Worm (Caenorhabditis elegans) whole organism, late embryonic: Measurements from ENCODE around the gene msp-74.

ENCODE experiments used
- ceh-24 ChIP-seq: sonication (generic microtip); optimal IDR thresholded peaks from 2 replicates; lab custom pipeline; 2016; ENCODE audit warnings: mild to moderate bottlenecking, missing genetic modification characterization, missing compliant biosample characterization
- ceh-30 ChIP-seq: fragments of 150-350 bp; optimal IDR thresholded peaks from 2 replicates; lab custom pipeline; 2014; ENCODE audit warnings: missing biosample characterization, missing genetic modification characterization
- ceh-31 ChIP-seq: sonication (generic microtip); optimal IDR thresholded peaks from 2 replicates; lab custom pipeline; 2016; ENCODE audit warnings: missing genetic modification characterization, missing compliant biosample characterization
- ceh-45 ChIP-seq: fragments of 200-800 bp; sonication (Bioruptor generic); IDR thresholded peaks from 2 replicates; pipeline ENCODE4 v1.3.6; 2022; ENCODE audit warnings: missing genetic modification reagents, missing genetic modification characterization, missing compliant biosample characterization
- che-1 ChIP-seq: sonication (generic microtip); optimal IDR thresholded peaks from 2 replicates; lab custom pipeline; 2016; ENCODE audit warnings: mild to moderate bottlenecking, missing genetic modification characterization, missing compliant biosample characterization
- dmd-4 ChIP-seq: sonication (generic microtip); optimal IDR thresholded peaks from 2 replicates; lab custom pipeline; 2016; ENCODE audit warnings: borderline replicate concordance, missing genetic modification characterization, missing compliant biosample characterization
- fkh-6 ChIP-seq: sonication (generic microtip); optimal IDR thresholded peaks from 2 replicates; lab custom pipeline; 2016; ENCODE audit warnings: missing genetic modification characterization, missing compliant biosample characterization
- gmeb-2 ChIP-seq: sonication (generic microtip); optimal IDR thresholded peaks from 2 replicates; lab custom pipeline; 2016; ENCODE audit warnings: missing genetic modification characterization, inconsistent platforms, missing compliant biosample characterization
- lim-6 ChIP-seq: sonication (generic microtip); optimal IDR thresholded peaks from 2 replicates; lab custom pipeline; 2016; ENCODE audit warnings: missing genetic modification characterization, missing compliant biosample characterization
- lin-11 ChIP-seq: fragments of 200-800 bp; sonication (Bioruptor generic); optimal IDR thresholded peaks from 2 replicates; lab custom pipeline; 2018; ENCODE audit warnings: mild to moderate bottlenecking, missing genetic modification characterization, missing compliant biosample characterization
- nhr-11 ChIP-seq: fragments of 150-350 bp; optimal IDR thresholded peaks from 2 replicates; lab custom pipeline; 2014; ENCODE audit warnings: missing biosample characterization, missing genetic modification characterization
- npax-4 ChIP-seq: sonication (generic microtip); optimal IDR thresholded peaks from 2 replicates; lab custom pipeline; 2016; ENCODE audit warnings: missing genetic modification characterization, missing compliant biosample characterization
- odd-2 ChIP-seq: sonication (generic microtip); optimal IDR thresholded peaks from 2 replicates; lab custom pipeline; 2017; ENCODE audit warnings: antibody characterized with exemption, mild to moderate bottlenecking, missing genetic modification characterization, missing compliant biosample characterization
- pag-3 ChIP-seq: sonication (generic microtip); optimal IDR thresholded peaks from 2 replicates; lab custom pipeline; 2016; ENCODE audit warnings: missing compliant biosample characterization, missing genetic modification characterization, borderline replicate concordance
- pha-4 ChIP-seq: fragments of 150-350 bp; optimal IDR thresholded peaks from 2 replicates; lab custom pipeline; 2018; ENCODE audit warnings: missing biosample characterization, missing genetic modification reagents, missing genetic modification characterization
- pqm-1 ChIP-seq: sonication (generic microtip); optimal IDR thresholded peaks from 2 replicates; lab custom pipeline; 2016; ENCODE audit warnings: missing genetic modification characterization, missing compliant biosample characterization
- ref-2 ChIP-seq: sonication (generic microtip); optimal IDR thresholded peaks from 2 replicates; lab custom pipeline; 2016; ENCODE audit warnings: missing genetic modification characterization, missing compliant biosample characterization
- sdc-2 ChIP-seq: sonication (generic microtip); optimal IDR thresholded peaks from 2 replicates; lab custom pipeline; 2016; ENCODE audit warnings: missing genotype, missing genetic modification characterization, missing compliant biosample characterization
- sox-4 ChIP-seq: sonication (generic microtip); optimal IDR thresholded peaks from 2 replicates; lab custom pipeline; 2017; ENCODE audit warnings: mild to moderate bottlenecking, missing genetic modification characterization, inconsistent platforms, missing compliant biosample characterization
- tbx-7 ChIP-seq: sonication (generic microtip); optimal IDR thresholded peaks from 2 replicates; lab custom pipeline; 2016; ENCODE audit warnings: missing genotype, missing genetic modification characterization, missing compliant biosample characterization
- unc-3 ChIP-seq, 2 experiments: fragments of 200-800 bp in 1 of 2; sonication (Bioruptor generic) in 1 of 2; sonication (generic microtip) in 1 of 2; conservative IDR thresholded peaks in 1 of 2; optimal IDR thresholded peaks in 1 of 2; 2 replicates each; pipeline versions ENCODE4 v1.3.6 to Lab custom; 2016 to 2022; ENCODE audit warnings: missing compliant biosample characterization in 2 of 2, missing genetic modification characterization in 2 of 2, missing genetic modification reagents in 1 of 2
- unc-42 ChIP-seq: sonication (generic microtip); optimal IDR thresholded peaks from 2 replicates; lab custom pipeline; 2016; ENCODE audit warnings: missing genotype, missing genetic modification characterization, missing compliant biosample characterization
- unc-55 ChIP-seq: sonication (generic microtip); optimal IDR thresholded peaks from 2 replicates; lab custom pipeline; 2017; ENCODE audit warnings: missing biosample characterization, missing genetic modification reagents, missing genetic modification characterization

msp-74 gene

ce11 chrII:5067927-5068326, 47.2 kb downstream of the msp-74 start, which contains the start of gene C27A2.8:
TSS of gene C27A2.8 (minus strand) at chrII:5068043.
- TF ChIP-seq fkh-6 (no peak), ceh-24 (tag; lab: Kevin White, UChicago) (no peak), pag-3 (tag; lab: Kevin White, UChicago) (no peak), tbx-7 (tag; lab: Kevin White, UChicago) (no peak), ref-2 (tag; lab: Kevin White, UChicago) (no peak), unc-42 (tag; lab: Kevin White, UChicago) (no peak), ceh-31 (tag; lab: Kevin White, UChicago) (no peak), npax-4 (no peak), unc-3 (GFP tag; conservative IDR thresholded peaks at IDR 0.05; lab: Robert Waterston, UW) (no peak), unc-3 (tag; optimal IDR thresholded peaks at IDR 0.05; lab: Kevin White, UChicago) (no peak), ceh-30 (no peak), che-1 (tag; lab: Kevin White, UChicago) (no peak), odd-2 (tag; lab: Kevin White, UChicago) (no peak), dmd-4 (tag; lab: Kevin White, UChicago) (no peak), sdc-2 (no peak), ceh-45 (no peak), nhr-11 (tag; lab: Kevin White, UChicago) (no peak), unc-55 (no peak), lin-11 (tag; lab: Kevin White, UChicago) (no peak), gmeb-2 (no peak)

ce11 chrII:5066967-5067366, 48.2 kb downstream of the msp-74 start:
- TF ChIP-seq pqm-1 (tag; lab: Kevin White, UChicago) (no peak), sox-4 (tag; lab: Kevin White, UChicago) (no peak), lim-6 (no peak), pha-4 (tag; lab: Kevin White, UChicago) (no peak), ceh-45 (no peak)
